Worm (Caenorhabditis elegans) whole organism, late embryonic: ENCODE results near the gene ges-1.

Source experiments
- ahr-1 ChIP-seq: sonication (generic microtip); optimal IDR thresholded peaks from 2 replicates; lab custom pipeline; 2016; ENCODE audit warnings: missing genetic modification characterization, missing compliant biosample characterization
- ama-1 ChIP-seq: fragments of 150-350 bp; optimal IDR thresholded peaks from 2 replicates; lab custom pipeline; 2014
- ceh-18 ChIP-seq: sonication (generic microtip); optimal IDR thresholded peaks from 2 replicates; lab custom pipeline; 2016; ENCODE audit warnings: missing genetic modification characterization, missing compliant biosample characterization
- ceh-31 ChIP-seq: sonication (generic microtip); optimal IDR thresholded peaks from 2 replicates; lab custom pipeline; 2016; ENCODE audit warnings: missing genetic modification characterization, missing compliant biosample characterization
- ceh-48 ChIP-seq: sonication (generic microtip); optimal IDR thresholded peaks from 2 replicates; lab custom pipeline; 2016; ENCODE audit warnings: missing genetic modification characterization, inconsistent platforms, missing compliant biosample characterization
- dve-1 ChIP-seq: sonication (generic microtip); optimal IDR thresholded peaks from 2 replicates; lab custom pipeline; 2017; ENCODE audit warnings: antibody characterized with exemption, mild to moderate bottlenecking, missing genetic modification characterization, missing compliant biosample characterization
- elt-4 ChIP-seq: sonication (generic microtip); optimal IDR thresholded peaks from 2 replicates; lab custom pipeline; 2016; ENCODE audit warnings: missing genetic modification characterization, missing compliant biosample characterization
- fkh-6 ChIP-seq: sonication (generic microtip); optimal IDR thresholded peaks from 2 replicates; lab custom pipeline; 2016; ENCODE audit warnings: missing genetic modification characterization, missing compliant biosample characterization
- hlh-13 ChIP-seq: fragments of 200-800 bp; sonication (Bioruptor generic); optimal IDR thresholded peaks from 2 replicates; lab custom pipeline; 2018; ENCODE audit warnings: mild to moderate bottlenecking, missing genetic modification characterization, missing compliant biosample characterization
- hlh-15 ChIP-seq: sonication (generic microtip); optimal IDR thresholded peaks from 2 replicates; lab custom pipeline; 2016; ENCODE audit warnings: missing genetic modification characterization, missing compliant biosample characterization
- hlh-30 ChIP-seq: sonication (generic microtip); optimal IDR thresholded peaks from 2 replicates; lab custom pipeline; 2017; ENCODE audit warnings: antibody characterized with exemption, missing genetic modification characterization, missing compliant biosample characterization; ENCODE audit not compliant: insufficient read depth
- hlh-6 ChIP-seq: sonication (generic microtip); optimal IDR thresholded peaks from 2 replicates; lab custom pipeline; 2016; ENCODE audit warnings: missing genotype, missing genetic modification characterization, missing compliant biosample characterization
- hlh-8 ChIP-seq: sonication (generic microtip); optimal IDR thresholded peaks from 2 replicates; lab custom pipeline; 2016; ENCODE audit warnings: missing genotype, missing genetic modification characterization, missing compliant biosample characterization
- pag-3 ChIP-seq: sonication (generic microtip); optimal IDR thresholded peaks from 2 replicates; lab custom pipeline; 2016; ENCODE audit warnings: missing compliant biosample characterization, missing genetic modification characterization, borderline replicate concordance
- pat-9 ChIP-seq: fragments of 200-800 bp; sonication (Bioruptor generic); optimal IDR thresholded peaks from 2 replicates; lab custom pipeline; 2018; ENCODE audit warnings: mild to moderate bottlenecking, missing genetic modification characterization, moderate library complexity, missing compliant biosample characterization
- pha-2 ChIP-seq: sonication (generic microtip); optimal IDR thresholded peaks from 2 replicates; lab custom pipeline; 2017; ENCODE audit warnings: mild to moderate bottlenecking, missing genetic modification characterization, missing compliant biosample characterization
- ref-2 ChIP-seq: sonication (generic microtip); optimal IDR thresholded peaks from 2 replicates; lab custom pipeline; 2016; ENCODE audit warnings: missing genetic modification characterization, missing compliant biosample characterization
- rnt-1 ChIP-seq: sonication (generic microtip); optimal IDR thresholded peaks from 2 replicates; lab custom pipeline; 2016; ENCODE audit warnings: missing genetic modification characterization, missing compliant biosample characterization
- sdc-2 ChIP-seq: sonication (generic microtip); optimal IDR thresholded peaks from 2 replicates; lab custom pipeline; 2016; ENCODE audit warnings: missing genotype, missing genetic modification characterization, missing compliant biosample characterization
- sox-4 ChIP-seq: sonication (generic microtip); optimal IDR thresholded peaks from 2 replicates; lab custom pipeline; 2017; ENCODE audit warnings: mild to moderate bottlenecking, missing genetic modification characterization, inconsistent platforms, missing compliant biosample characterization
- syd-9 ChIP-seq: sonication (generic microtip); optimal IDR thresholded peaks from 2 replicates; lab custom pipeline; 2016; ENCODE audit warnings: mild to moderate bottlenecking, missing genetic modification characterization, moderate library complexity, missing compliant biosample characterization
- tbx-2 ChIP-seq: sonication (generic microtip); optimal IDR thresholded peaks from 2 replicates; lab custom pipeline; 2016; ENCODE audit warnings: missing genetic modification characterization, missing compliant biosample characterization
- unc-42 ChIP-seq: sonication (generic microtip); optimal IDR thresholded peaks from 2 replicates; lab custom pipeline; 2016; ENCODE audit warnings: missing genotype, missing genetic modification characterization, missing compliant biosample characterization
- unc-55 ChIP-seq: sonication (generic microtip); optimal IDR thresholded peaks from 2 replicates; lab custom pipeline; 2017; ENCODE audit warnings: missing biosample characterization, missing genetic modification reagents, missing genetic modification characterization
- unc-86 ChIP-seq: sonication (generic microtip); optimal IDR thresholded peaks from 2 replicates; lab custom pipeline; 2016; ENCODE audit warnings: missing genetic modification characterization, missing compliant biosample characterization

ges-1 gene

ce11 chrV:1472569-1472968, 40.6 kb upstream of the ges-1 start:
- TF ChIP-seq ceh-48 (tag; lab: Kevin White, UChicago) (peak; percentile 2), unc-55 (GFP tag; lab: Kevin White, UChicago) (peak; percentile 23), hlh-8 (tag; lab: Kevin White, UChicago) (peak; percentile 18), hlh-6 (no peak)

DNA sequence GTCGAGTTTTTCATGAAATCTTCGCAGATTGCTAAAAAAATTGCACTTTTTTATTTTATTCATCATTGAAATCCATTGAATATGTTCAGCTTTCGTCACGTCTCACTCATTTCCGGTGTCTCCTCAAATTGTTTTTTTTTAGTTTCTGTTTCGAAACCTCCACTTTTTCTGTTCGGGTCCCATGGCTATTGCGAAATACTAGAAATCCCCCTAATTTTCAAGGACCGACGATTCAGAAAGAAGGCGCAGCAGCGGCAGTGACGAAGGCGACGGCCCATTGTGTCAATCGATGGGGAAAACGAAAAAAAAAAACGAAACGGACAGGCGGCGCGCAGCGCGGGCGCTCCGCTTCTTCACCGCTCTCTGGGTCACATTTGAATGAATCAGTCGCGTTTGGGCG, 40.0 kb upstream of the ges-1 start:
- no peak for TF ChIP-seq hlh-13 (GFP tag; lab: Kevin White, UChicago)
- TF ChIP-seq ceh-31 (tag; lab: Kevin White, UChicago) = no peak
- TF ChIP-seq, all 69 proteins: peak for 0

- TF ChIP-seq pat-9 (tag; lab: Kevin White, UChicago) (peak; percentile 23), unc-42 (tag; lab: Kevin White, UChicago) (peak; percentile 64), ahr-1 (no peak), unc-55 (GFP tag; lab: Kevin White, UChicago) (no peak), rnt-1 (peak; percentile 18), tbx-2 (tag; lab: Kevin White, UChicago) (peak; percentile 20), ceh-18 (tag; lab: Kevin White, UChicago) (peak; percentile 83), syd-9 (tag; lab: Kevin White, UChicago) (peak; percentile 5)
These were observed 39.4 kb upstream of the ges-1 start for ce11 chrV:1471078-1471969.

DNA sequence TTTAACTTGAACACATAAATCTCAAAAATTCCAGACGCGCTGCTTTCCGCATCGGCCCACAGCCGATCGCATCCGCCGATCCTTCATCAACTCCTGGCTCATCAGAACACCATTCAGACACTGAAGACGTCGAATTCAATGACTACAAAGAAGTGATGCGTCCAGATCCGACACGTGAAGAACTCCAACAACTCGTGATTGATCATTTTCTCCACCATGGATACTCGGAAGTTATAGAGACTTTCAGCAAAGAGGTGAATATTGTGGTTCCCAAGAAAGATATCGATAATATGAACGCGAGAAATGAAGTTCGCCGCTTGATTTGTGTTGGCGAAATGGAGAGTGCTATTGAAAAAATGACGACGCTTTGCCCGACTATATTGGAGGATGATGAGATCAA, 37.0 kb upstream of the ges-1 start:
- TF ChIP-seq ref-2 (tag; lab: Kevin White, UChicago) = no peak
- TF ChIP-seq ama-1 = no peak
- no peak for TF ChIP-seq unc-42 (tag; lab: Kevin White, UChicago)
- no peak for TF ChIP-seq hlh-15 (tag; lab: Kevin White, UChicago)
- no peak for TF ChIP-seq ceh-31 (tag; lab: Kevin White, UChicago)
- no peak for TF ChIP-seq ceh-48 (tag; lab: Kevin White, UChicago)
- no peak for TF ChIP-seq sox-4 (tag; lab: Kevin White, UChicago)
- TF ChIP-seq pag-3 (tag; lab: Kevin White, UChicago) = no peak
- TF ChIP-seq pha-2 (tag; lab: Kevin White, UChicago) = no peak
- TF ChIP-seq, all 69 proteins: peak for 0

- TF ChIP-seq rnt-1 (no peak), unc-86 (tag; lab: Kevin White, UChicago) (no peak), fkh-6 (tag; lab: Kevin White, UChicago) (no peak), ref-2 (tag; lab: Kevin White, UChicago) (no peak)
- TF ChIP-seq, all 69 proteins: peak for 0
These were observed 35.5 kb upstream of the ges-1 start, which contains the start of gene gid-8 for ce11 chrV:1467444-1467843. gid-8 (plus strand) TSS chrV:1467744.

DNA sequence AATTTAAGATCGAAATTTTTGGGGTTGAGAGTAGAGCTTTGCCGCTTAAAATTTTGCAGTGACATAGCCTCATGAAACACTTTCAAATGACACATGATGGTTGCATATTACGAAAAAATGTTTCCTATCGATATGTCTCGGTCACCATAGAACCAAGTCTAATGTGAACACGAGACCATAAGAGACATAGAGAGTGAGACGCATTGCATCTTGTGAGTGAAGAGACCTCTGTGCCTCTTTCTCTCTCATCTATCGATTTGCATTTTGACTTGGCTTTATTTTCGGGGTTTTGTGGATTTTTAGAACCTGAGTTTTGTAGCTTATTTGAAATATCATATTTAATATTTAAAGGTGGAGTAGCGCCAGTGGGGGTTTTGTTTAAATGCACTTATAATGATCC, 35.0 kb upstream of the ges-1 start:
- TF ChIP-seq ceh-48 (tag; lab: Kevin White, UChicago) (peak; percentile 66), dve-1 (tag; lab: Kevin White, UChicago) (no peak), hlh-30 (tag; lab: Kevin White, UChicago) (peak; percentile 90), unc-55 (GFP tag; lab: Kevin White, UChicago) (peak; percentile 17)

DNA sequence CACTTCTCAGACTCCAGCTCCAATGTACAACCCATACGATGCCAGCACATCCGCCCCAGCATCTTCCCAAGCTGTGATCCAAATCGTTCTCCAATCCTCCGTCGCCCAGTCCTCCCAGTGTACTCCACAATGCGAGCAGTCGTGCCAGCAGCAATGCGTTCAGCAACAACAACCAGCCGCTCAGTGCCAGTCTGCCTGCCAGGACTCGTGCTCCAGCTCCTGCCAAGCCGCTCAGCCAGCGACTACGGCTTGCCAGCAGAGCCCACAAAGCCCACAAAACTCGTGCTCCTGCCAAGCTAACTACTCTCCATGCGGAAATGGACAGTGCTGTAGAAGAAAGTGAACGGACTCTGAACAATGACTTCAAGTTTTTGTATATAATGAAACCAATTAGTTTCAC, 34.0 kb upstream of the ges-1 start:
- no peak for TF ChIP-seq pat-9 (tag; lab: Kevin White, UChicago)
- TF ChIP-seq fkh-6 (tag; lab: Kevin White, UChicago) = no peak
- no peak for TF ChIP-seq sdc-2 (tag; lab: Kevin White, UChicago)
- peak; percentile 48 for TF ChIP-seq elt-4 (tag; lab: Kevin White, UChicago)
